Comparison of ENCODE assay signal across 2 fruit fly cellular contexts in genomic region chr3L:8108201-8108600, dm6.
TF ChIP-seq lines count a peak whose summit lies in the region.

No protein-coding gene starts in this region.

- no peak for TF ChIP-seq CTCF in whole organism, embryonic (GFP tag; optimal IDR thresholded peaks at IDR 0.05; lab: Kevin White, UChicago)

TF ChIP-seq in whole organism, embryonic, 481 proteins besides CTCF, POLR2A, EP300 and RAD21:
- TF ChIP-seq Deaf1 (tag; optimal IDR thresholded peaks at IDR 0.05; lab: Kevin White, UChicago) (no peak), onecut (GFP tag; IDR thresholded peaks at IDR 0.05; lab: Robert Waterston, UW) (peak; percentile 65), CG13894 (tag; optimal IDR thresholded peaks at IDR 0.05; lab: Kevin White, UChicago) (peak; percentile 59)
TF ChIP-seq in whole organism, embryonic: peak in this region for 2.

TF ChIP-seq in whole organism, prepupa, 60 proteins besides CTCF, POLR2A, EP300 and RAD21:
- TF ChIP-seq CG15336 (GFP tag; IDR thresholded peaks at IDR 0.05; lab: Robert Waterston, UW): no peak
- TF ChIP-seq ss (GFP tag; optimal IDR thresholded peaks at IDR 0.05; lab: Kevin White, UChicago): no peak
- 0 out of 3 replicates have a peak, but pooled peaks have one; percentile 13 for TF ChIP-seq CG6163 (GFP tag; IDR thresholded peaks at IDR 0.05; lab: Robert Waterston, UW)
- no peak for TF ChIP-seq CG6276 (GFP tag; optimal IDR thresholded peaks at IDR 0.05; lab: Kevin White, UChicago)
